Worm (Caenorhabditis elegans) whole organism, L1 larva: ENCODE results near the gene sptl-3.

ENCODE experiments used
- alr-1 ChIP-seq: fragments of 200-800 bp; sonication (Bioruptor generic); optimal IDR thresholded peaks from 2 replicates; lab custom pipeline; 2018; ENCODE audit warnings: borderline replicate concordance, mild to moderate bottlenecking, missing genetic modification characterization, missing compliant biosample characterization
- ama-1 ChIP-seq: fragments of 150-350 bp; optimal IDR thresholded peaks from 2 replicates; lab custom pipeline; 2014
- ces-1 ChIP-seq: fragments of 150-350 bp; optimal IDR thresholded peaks from 2 replicates; lab custom pipeline; 2014; ENCODE audit warnings: missing biosample characterization, missing genetic modification reagents, missing genetic modification characterization
- mab-9 ChIP-seq: fragments of 200-800 bp; sonication (Bioruptor generic); IDR thresholded peaks from 2 replicates; pipeline ENCODE4 v1.3.6; 2022; ENCODE audit warnings: missing genetic modification reagents, missing genetic modification characterization, missing compliant biosample characterization
- nhr-11 ChIP-seq: fragments of 150-350 bp; optimal IDR thresholded peaks from 2 replicates; lab custom pipeline; 2014; ENCODE audit warnings: missing biosample characterization, missing genetic modification characterization
- pqm-1 ChIP-seq: sonication (generic microtip); optimal IDR thresholded peaks from 3 replicates; lab custom pipeline; 2017; ENCODE audit warnings: missing biosample characterization, missing genetic modification characterization
- snpc-4 ChIP-seq: fragments of 150-350 bp; optimal IDR thresholded peaks from 2 replicates; lab custom pipeline; 2014; ENCODE audit warnings: missing biosample characterization, missing genetic modification characterization
- unc-62 ChIP-seq: fragments of 150-350 bp; optimal IDR thresholded peaks from 2 replicates; lab custom pipeline; 2014; ENCODE audit warnings: missing biosample characterization, missing genetic modification reagents, missing genetic modification characterization
- vab-15 ChIP-seq: sonication (generic microtip); optimal IDR thresholded peaks from 2 replicates; lab custom pipeline; 2017; ENCODE audit warnings: missing genotype, mild to moderate bottlenecking, missing genetic modification characterization, missing compliant biosample characterization
- ztf-4 ChIP-seq: fragments of 150-350 bp; optimal IDR thresholded peaks from 2 replicates; lab custom pipeline; 2014; ENCODE audit warnings: missing biosample characterization, missing genetic modification characterization

DNA sequence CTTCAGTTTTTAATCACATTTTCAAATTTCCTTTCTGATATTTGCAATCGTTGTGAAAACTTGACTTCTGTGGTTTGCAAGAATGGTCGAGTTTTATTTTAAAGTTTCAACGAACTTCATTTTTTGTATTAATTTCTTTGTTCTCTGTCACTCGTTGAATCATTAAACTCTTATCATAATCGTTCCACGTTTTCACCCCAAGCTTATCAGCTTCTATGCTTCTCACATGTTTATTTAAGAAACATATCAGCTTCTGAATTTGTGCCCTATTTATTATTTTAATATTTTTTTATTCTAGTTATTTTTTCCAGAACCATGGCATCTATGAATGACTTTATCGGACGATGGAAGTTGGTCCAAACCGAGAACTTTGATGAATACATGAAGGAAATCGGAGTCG is 13.9 kb upstream of the sptl-3 start, which contains the start of gene lbp-7:
- no peak for TF ChIP-seq ztf-4
- TF ChIP-seq mab-9 (GFP tag; lab: Robert Waterston, UW), result no peak
- no peak for TF ChIP-seq unc-62 (GFP tag; lab: Kevin White, UChicago)
- no peak for TF ChIP-seq ces-1
- no peak for TF ChIP-seq vab-15
- TF ChIP-seq ama-1 (lab: Kevin White, UChicago), result no peak
- TF ChIP-seq nhr-11 (tag; lab: Kevin White, UChicago), result no peak
- TF ChIP-seq pqm-1 (tag; lab: Kevin White, UChicago), result no peak
- no peak for TF ChIP-seq snpc-4 (tag; lab: Kevin White, UChicago)
- TF ChIP-seq alr-1 (tag; lab: Kevin White, UChicago), result no peak
